Worm (Caenorhabditis elegans): ENCODE data around the gene aptf-2.

Gene aptf-2

DNA sequence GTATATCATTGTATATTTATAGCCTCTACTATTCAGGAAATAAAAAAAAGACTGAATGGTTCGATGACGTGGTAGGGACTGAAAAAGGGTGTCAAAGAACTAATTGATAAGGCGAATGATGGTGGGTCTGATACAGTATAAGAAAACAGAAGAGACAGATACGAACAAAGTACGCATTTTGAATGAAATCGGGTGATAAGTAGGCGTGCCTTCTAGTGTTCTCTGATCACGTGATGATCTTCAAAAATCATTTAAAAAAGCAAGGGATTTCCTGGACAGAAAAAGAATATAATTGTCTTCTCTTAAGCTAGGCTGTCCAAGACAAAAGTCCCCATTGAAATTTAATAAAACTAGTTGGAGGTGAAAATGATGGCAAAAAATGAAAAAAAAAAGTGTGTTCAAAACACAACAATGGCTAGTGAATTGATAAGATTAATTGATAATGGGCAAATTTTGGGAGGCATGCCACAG lies 22.6 kb downstream of the aptf-2 start (continued):
- no peak for TF ChIP-seq ama-1 (optimal IDR thresholded peaks at IDR 0.05)
- peak; percentile 74 for TF ChIP-seq sma-3 (GFP tag; optimal IDR thresholded peaks at IDR 0.05)
- TF ChIP-seq Y55F3AM.14 (GFP tag; optimal IDR thresholded peaks at IDR 0.05), result peak; percentile 25
- TF ChIP-seq egl-27 (tag; optimal IDR thresholded peaks at IDR 0.05), result no peak
- peak in 1 of 2 experiments; percentile 31 for TF ChIP-seq mdl-1 (tag; optimal IDR thresholded peaks at IDR 0.05)
- no peak for TF ChIP-seq elt-3 (tag; optimal IDR thresholded peaks at IDR 0.05)
- TF ChIP-seq C34F6.9 (tag; optimal IDR thresholded peaks at IDR 0.05), result no peak
- no peak for TF ChIP-seq alr-1 (tag; optimal IDR thresholded peaks at IDR 0.05)
- no peak for TF ChIP-seq lin-13 (GFP tag; optimal IDR thresholded peaks at IDR 0.05)
- TF ChIP-seq lin-39 (tag; optimal IDR thresholded peaks at IDR 0.05), result no peak
- no peak for TF ChIP-seq zag-1 (tag; optimal IDR thresholded peaks at IDR 0.05)
- no peak for TF ChIP-seq ztf-4 (tag; optimal IDR thresholded peaks at IDR 0.05)
- TF ChIP-seq unc-55 (GFP tag; optimal IDR thresholded peaks at IDR 0.05), result no peak
- TF ChIP-seq nhr-10 (tag; optimal IDR thresholded peaks at IDR 0.05), result no peak
- no peak for TF ChIP-seq mab-5 (tag; optimal IDR thresholded peaks at IDR 0.05)
- peak in 1 of 2 experiments; percentile 42 for TF ChIP-seq lsy-2 (tag; optimal IDR thresholded peaks at IDR 0.05)
- TF ChIP-seq snpc-4 (tag; optimal IDR thresholded peaks at IDR 0.05), result no peak

DNA sequence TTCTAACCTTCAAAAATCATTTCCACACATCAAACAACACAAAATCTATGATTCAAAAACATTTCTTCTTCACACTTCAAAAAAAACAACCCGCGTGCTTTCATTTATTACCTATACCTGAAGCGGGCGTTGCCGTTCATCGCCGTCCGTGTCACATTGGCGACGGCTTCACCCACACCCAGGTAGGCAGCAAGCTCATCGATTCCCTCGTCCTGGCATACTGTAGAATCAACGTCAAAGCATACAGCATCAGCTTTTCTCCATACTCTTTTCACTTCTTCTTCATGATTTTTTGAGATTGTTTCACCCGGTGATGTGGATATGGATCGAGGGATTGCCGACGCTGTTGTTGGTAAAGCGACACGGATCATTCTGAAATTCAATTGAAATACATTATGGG lies 23.6 kb downstream of the aptf-2 start:
- TF ChIP-seq ceh-16 (tag; optimal IDR thresholded peaks at IDR 0.05) (no peak), unc-55 (GFP tag; optimal IDR thresholded peaks at IDR 0.05) (no peak), Y55F3AM.14 (GFP tag; optimal IDR thresholded peaks at IDR 0.05) (no peak), F13H6.1 (tag; optimal IDR thresholded peaks at IDR 0.05) (no peak), nhr-10 (tag; optimal IDR thresholded peaks at IDR 0.05) (no peak), snpc-4 (tag; optimal IDR thresholded peaks at IDR 0.05) (no peak), gmeb-1 (tag; optimal IDR thresholded peaks at IDR 0.05) (no peak), nhr-12 (tag; optimal IDR thresholded peaks at IDR 0.05) (no peak), R02D3.7 (tag; optimal IDR thresholded peaks at IDR 0.05) (no peak), ztf-11 (tag; optimal IDR thresholded peaks at IDR 0.05) (no peak), mdl-1 (tag; optimal IDR thresholded peaks at IDR 0.05) (no peak), ama-1 (optimal IDR thresholded peaks at IDR 0.05) (no peak), unc-39 (tag; optimal IDR thresholded peaks at IDR 0.05) (no peak), lin-13 (GFP tag; optimal IDR thresholded peaks at IDR 0.05) (no peak), sma-3 (GFP tag; optimal IDR thresholded peaks at IDR 0.05) (no peak), lin-11 (tag; optimal IDR thresholded peaks at IDR 0.05) (no peak), fos-1 (tag; optimal IDR thresholded peaks at IDR 0.05) (no peak)

DNA sequence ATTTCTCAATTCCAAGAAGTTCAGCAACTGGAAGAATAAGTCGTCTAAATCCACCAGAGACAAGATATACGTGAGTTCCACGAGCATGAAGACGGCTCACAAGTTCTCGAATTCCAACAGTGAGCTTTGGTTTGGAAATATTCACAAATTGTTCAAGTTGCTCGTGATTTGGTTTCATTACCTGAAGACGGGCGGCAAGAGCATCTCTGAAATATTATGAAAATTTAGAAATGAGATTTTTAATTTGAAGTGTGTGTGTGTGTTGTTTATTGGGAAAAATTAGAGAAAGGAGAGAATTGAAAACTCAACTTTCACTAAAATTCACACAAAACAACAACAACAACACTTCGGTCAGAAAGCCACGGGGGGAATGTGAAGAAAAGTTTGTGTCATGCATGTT lies 25.1 kb downstream of the aptf-2 start:
- TF ChIP-seq nhr-129 (tag; optimal IDR thresholded peaks at IDR 0.05), result peak; percentile 8
- no peak for TF ChIP-seq nhr-237 (tag; optimal IDR thresholded peaks at IDR 0.05)
- no peak for TF ChIP-seq alr-1 (tag; optimal IDR thresholded peaks at IDR 0.05)

DNA sequence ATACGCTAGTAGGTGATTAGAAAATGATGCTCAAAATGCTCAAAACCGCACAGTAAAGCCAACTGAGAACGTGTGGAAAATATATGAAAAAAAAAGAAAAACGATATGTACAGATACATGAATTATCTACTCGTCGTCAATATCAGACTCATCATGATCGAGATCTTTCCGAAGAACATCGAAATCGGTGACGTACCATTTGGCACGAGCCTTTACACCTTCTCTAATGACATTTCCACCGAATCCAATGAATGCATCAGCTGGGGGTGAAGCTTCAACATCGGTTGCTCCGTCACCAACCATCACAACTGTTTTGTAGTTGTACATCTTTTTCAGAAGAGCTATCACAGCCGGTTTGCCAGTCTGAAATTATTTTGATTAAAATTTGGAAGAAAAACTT lies 26.6 kb downstream of the aptf-2 start:
- 0 out of 2 replicates have a peak, but pooled peaks have one; percentile 77 for TF ChIP-seq ztf-1 (GFP tag; conservative IDR thresholded peaks at IDR 0.05)
- TF ChIP-seq ceh-16 (tag; optimal IDR thresholded peaks at IDR 0.05), result no peak

DNA sequence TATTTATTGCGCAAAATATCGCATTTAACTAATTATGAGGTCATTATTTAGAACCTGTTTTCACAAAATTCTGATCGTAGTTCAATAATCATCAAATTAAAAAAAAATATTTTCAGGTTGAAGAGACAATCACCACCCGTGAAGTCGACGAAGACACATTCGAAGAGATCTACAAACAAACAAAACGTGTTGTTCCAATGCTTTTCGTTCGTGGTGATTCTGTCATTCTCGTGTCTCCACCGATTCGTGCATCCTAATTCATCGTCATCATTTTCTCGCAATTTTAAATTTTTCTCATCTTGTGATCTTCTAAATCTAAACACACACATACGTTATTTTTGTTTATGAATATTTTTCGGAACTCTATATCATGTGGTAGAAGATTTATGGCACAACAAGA lies 27.1 kb downstream of the aptf-2 start:
- no peak for TF ChIP-seq aly-2 (tag; optimal IDR thresholded peaks at IDR 0.05)
- peak; percentile 84 for TF ChIP-seq nhr-21 (tag; optimal IDR thresholded peaks at IDR 0.05)
- no peak for TF ChIP-seq mbf-1 (tag; optimal IDR thresholded peaks at IDR 0.05)
- TF ChIP-seq lin-13 (GFP tag; optimal IDR thresholded peaks at IDR 0.05), result no peak
- TF ChIP-seq unc-55 (GFP tag; optimal IDR thresholded peaks at IDR 0.05), result peak; percentile 7
- no peak for TF ChIP-seq ztf-11 (tag; optimal IDR thresholded peaks at IDR 0.05)
- TF ChIP-seq nhr-6 (tag; optimal IDR thresholded peaks at IDR 0.05), result peak; percentile 28
- TF ChIP-seq Y55F3AM.14 (GFP tag; optimal IDR thresholded peaks at IDR 0.05), result peak; percentile 57
- TF ChIP-seq nhr-129 (tag; optimal IDR thresholded peaks at IDR 0.05), result peak; percentile 16
- peak in 1 of 2 experiments; percentile 3 for TF ChIP-seq lsy-2 (tag; optimal IDR thresholded peaks at IDR 0.05)
- TF ChIP-seq nhr-77 (tag; optimal IDR thresholded peaks at IDR 0.05), result no peak
- TF ChIP-seq lin-11 (tag; optimal IDR thresholded peaks at IDR 0.05), result no peak
- TF ChIP-seq gmeb-1 (tag; optimal IDR thresholded peaks at IDR 0.05), result peak; percentile 40
- peak; percentile 44 for TF ChIP-seq ama-1 (optimal IDR thresholded peaks at IDR 0.05)
- TF ChIP-seq nhr-10 (tag; optimal IDR thresholded peaks at IDR 0.05), result no peak
- peak; percentile 9 for TF ChIP-seq crh-2 (tag; optimal IDR thresholded peaks at IDR 0.05)
- TF ChIP-seq nhr-23 (tag; optimal IDR thresholded peaks at IDR 0.05), result no peak
- no peak for TF ChIP-seq lin-39 (tag; optimal IDR thresholded peaks at IDR 0.05)
- no peak for TF ChIP-seq nhr-237 (tag; optimal IDR thresholded peaks at IDR 0.05)
- TF ChIP-seq nhr-25 (tag; optimal IDR thresholded peaks at IDR 0.05), result peak; percentile 48
